Fruit fly (Drosophila melanogaster) whole organism, wandering third instar larva: ENCODE results near the gene CG15213.

Experiments
- CG32264 ChIP-seq: fragments of 200-800 bp; sonication (Bioruptor generic); optimal IDR thresholded peaks from 2 replicates; lab custom pipeline; 2016; ENCODE audit warnings: missing biosample characterization, missing genetic modification characterization
- br ChIP-seq: fragments of 200-800 bp; sonication (Bioruptor generic); optimal IDR thresholded peaks from 2 replicates; lab custom pipeline; 2016; ENCODE audit warnings: missing biosample characterization, missing genetic modification characterization
- tai ChIP-seq: sonication (Bioruptor generic); optimal IDR thresholded peaks from 2 replicates; lab custom pipeline; 2016; ENCODE audit warnings: missing biosample characterization, missing genetic modification characterization

dm6 chr3L:5125202-5125601 is 7.8 kb downstream of the CG15213 start:
- TF ChIP-seq tai (GFP tag; lab: Kevin White, UChicago) (no peak), CG32264 (GFP tag; lab: Kevin White, UChicago) (no peak), br (GFP tag; lab: Kevin White, UChicago) (no peak)
